Worm (Caenorhabditis elegans): ENCODE data around the gene F46F2.5.

F46F2.5 gene

ce11 chrX:15279301-15279700, 16.8 kb downstream of the F46F2.5 start (continued):
- TF ChIP-seq Y95B8A.8 (GFP tag; IDR thresholded peaks at IDR 0.05) (no peak), T26A5.8 (tag; optimal IDR thresholded peaks at IDR 0.05) (no peak), C17E4.6 (GFP tag; IDR thresholded peaks at IDR 0.05) (no peak), lsl-1 (GFP tag; optimal IDR thresholded peaks at IDR 0.05) (no peak), hsf-1 (GFP tag; IDR thresholded peaks at IDR 0.05) (no peak), ccch-3 (GFP tag; optimal IDR thresholded peaks at IDR 0.05) (no peak), mel-28 (tag; optimal IDR thresholded peaks at IDR 0.05; ENCODE audit: borderline replicate concordance) (no peak), nhr-80 (tag; optimal IDR thresholded peaks at IDR 0.05) (peak; percentile 52), T07F8.4 (tag; optimal IDR thresholded peaks at IDR 0.05) (no peak), ztf-18 (tag; optimal IDR thresholded peaks at IDR 0.05) (no peak), rpc-1 (optimal IDR thresholded peaks at IDR 0.05) (no peak), rpc-1 (tag; optimal IDR thresholded peaks at IDR 0.05) (no peak), ets-4 (GFP tag; optimal IDR thresholded peaks at IDR 0.05) (no peak), madf-10 (tag; optimal IDR thresholded peaks at IDR 0.05) (no peak), K11D2.4 (GFP tag; IDR thresholded peaks at IDR 0.05) (no peak)

DNA sequence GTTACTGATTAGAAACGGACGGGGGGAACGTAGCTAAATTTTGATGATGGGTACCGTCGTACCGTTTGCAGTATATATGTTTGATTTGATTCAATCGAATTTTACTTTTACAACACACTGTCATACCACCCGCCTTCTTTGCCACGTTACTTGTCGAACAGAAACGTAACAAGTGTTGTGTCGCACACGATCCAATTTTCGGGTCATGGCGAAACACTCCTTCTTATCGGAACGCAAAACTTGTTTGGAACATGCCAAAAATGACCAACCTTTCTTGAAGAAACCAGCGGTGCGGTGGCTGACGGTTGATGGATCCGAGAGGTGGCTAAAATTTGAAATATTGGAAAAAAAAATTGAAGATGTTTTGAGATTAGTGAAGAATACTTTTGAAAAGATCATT, 17.8 kb downstream of the F46F2.5 start:
- TF ChIP-seq F57A8.1 (GFP tag; optimal IDR thresholded peaks at IDR 0.05): no peak
- TF ChIP-seq hlh-12 (tag; optimal IDR thresholded peaks at IDR 0.05): no peak
- no peak for TF ChIP-seq unc-62 (GFP tag; optimal IDR thresholded peaks at IDR 0.05)
- TF ChIP-seq D2030.7 (GFP tag; IDR thresholded peaks at IDR 0.05): no peak
- TF ChIP-seq egrh-3 (GFP tag; IDR thresholded peaks at IDR 0.05): no peak
- TF ChIP-seq zfh-2 (GFP tag; conservative IDR thresholded peaks at IDR 0.05): no peak
- no peak for TF ChIP-seq nhr-80 (tag; optimal IDR thresholded peaks at IDR 0.05)
- TF ChIP-seq ama-1 (optimal IDR thresholded peaks at IDR 0.05): no peak
- no peak for TF ChIP-seq ama-1 (GFP tag; optimal IDR thresholded peaks at IDR 0.05)
- TF ChIP-seq rcor-1 (GFP tag; IDR thresholded peaks at IDR 0.05): no peak
- TF ChIP-seq aptf-2 (GFP tag; conservative IDR thresholded peaks at IDR 0.05): no peak
- TF ChIP-seq F52B5.7 (tag; optimal IDR thresholded peaks at IDR 0.05): no peak
- TF ChIP-seq ztf-22 (GFP tag; optimal IDR thresholded peaks at IDR 0.05): no peak
- TF ChIP-seq C17E4.6 (GFP tag; IDR thresholded peaks at IDR 0.05): no peak
- no peak for TF ChIP-seq lag-1 (GFP tag; IDR thresholded peaks at IDR 0.05)
- no peak for TF ChIP-seq K11D2.4 (GFP tag; IDR thresholded peaks at IDR 0.05)
- TF ChIP-seq B0019.2 (GFP tag; conservative IDR thresholded peaks at IDR 0.05): no peak
- TF ChIP-seq bed-1 (GFP tag; IDR thresholded peaks at IDR 0.05): no peak
- TF ChIP-seq C06A6.2 (GFP tag; conservative IDR thresholded peaks at IDR 0.05): no peak

DNA sequence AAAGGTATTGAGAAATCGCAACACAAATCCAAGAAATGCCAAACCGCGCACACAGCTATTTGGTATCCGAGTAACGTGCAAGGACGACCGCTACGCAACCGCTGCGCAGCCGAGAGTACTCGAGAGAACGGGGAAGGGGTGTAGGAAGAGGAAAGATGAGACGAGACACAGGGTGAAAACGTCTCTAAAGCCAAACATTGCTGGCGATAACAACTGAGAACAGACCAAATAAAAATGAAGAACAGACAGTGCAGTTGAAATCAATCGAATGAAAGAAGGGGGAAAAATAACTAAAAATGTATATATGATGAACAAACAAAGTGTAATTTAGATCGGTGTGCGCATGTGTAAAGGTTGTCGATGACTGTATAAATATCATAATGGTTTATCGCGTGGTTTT, 18.7 kb downstream of the F46F2.5 start:
- no peak for TF ChIP-seq akir-1 (GFP tag; optimal IDR thresholded peaks at IDR 0.05)
- no peak for TF ChIP-seq sea-2 (GFP tag; IDR thresholded peaks at IDR 0.05)
- TF ChIP-seq madf-3 (GFP tag; IDR thresholded peaks at IDR 0.05): 0 out of 2 replicates have a peak, but pooled peaks have one; percentile 17
- peak; percentile 30 for TF ChIP-seq ceh-27 (GFP tag; optimal IDR thresholded peaks at IDR 0.05)
- no peak for TF ChIP-seq sptf-2 (GFP tag; optimal IDR thresholded peaks at IDR 0.05)
- TF ChIP-seq ztf-28 (GFP tag; IDR thresholded peaks at IDR 0.05): no peak
- TF ChIP-seq dox-1 (GFP tag; IDR thresholded peaks at IDR 0.05): 0 out of 2 replicates have a peak, but pooled peaks have one; percentile 20
- TF ChIP-seq ceh-58 (GFP tag; IDR thresholded peaks at IDR 0.05): no peak
- TF ChIP-seq Y79H2A.3 (GFP tag; conservative IDR thresholded peaks at IDR 0.05): no peak
- no peak for TF ChIP-seq egl-18 (GFP tag; IDR thresholded peaks at IDR 0.05)
- TF ChIP-seq B0035.1 (tag; optimal IDR thresholded peaks at IDR 0.05): no peak
- TF ChIP-seq egl-44 (GFP tag; IDR thresholded peaks at IDR 0.05): no peak
- TF ChIP-seq attf-5 (GFP tag; optimal IDR thresholded peaks at IDR 0.05): peak; percentile 27
- no peak for TF ChIP-seq tlf-1 (GFP tag; optimal IDR thresholded peaks at IDR 0.05)
- TF ChIP-seq nhr-80 (tag; optimal IDR thresholded peaks at IDR 0.05): peak; percentile 70
- no peak for TF ChIP-seq lin-54 (GFP tag; optimal IDR thresholded peaks at IDR 0.05)
- no peak for TF ChIP-seq F55B11.4 (tag; optimal IDR thresholded peaks at IDR 0.05; ENCODE audit: borderline replicate concordance, insufficient read depth)
- no peak for TF ChIP-seq cebp-2 (GFP tag; IDR thresholded peaks at IDR 0.05)
- peak; percentile 25 for TF ChIP-seq tbp1 (GFP tag; optimal IDR thresholded peaks at IDR 0.05)
- no peak for TF ChIP-seq B0019.2 (GFP tag; conservative IDR thresholded peaks at IDR 0.05)
- TF ChIP-seq madf-10 (tag; optimal IDR thresholded peaks at IDR 0.05): no peak
- TF ChIP-seq ets-4 (GFP tag; optimal IDR thresholded peaks at IDR 0.05): no peak

Data from whole organism, young adult.